Fruit fly (Drosophila melanogaster): Measurements from ENCODE around the gene Phae1.

- no peak for TF ChIP-seq Myc (optimal IDR thresholded peaks at IDR 0.05)
- no peak for TF ChIP-seq h (optimal IDR thresholded peaks at IDR 0.05)
- TF ChIP-seq ttk (optimal IDR thresholded peaks at IDR 0.05), result no peak
These were observed 11.5 kb upstream of the Phae1 start, which contains the start of gene Ced-12 for dm6 chr2L:12097698-12098097.

Data from Kc167 (cell line).